Worm (Caenorhabditis elegans): Measurements from ENCODE around the gene pde-2.

The pde-2 gene

DNA sequence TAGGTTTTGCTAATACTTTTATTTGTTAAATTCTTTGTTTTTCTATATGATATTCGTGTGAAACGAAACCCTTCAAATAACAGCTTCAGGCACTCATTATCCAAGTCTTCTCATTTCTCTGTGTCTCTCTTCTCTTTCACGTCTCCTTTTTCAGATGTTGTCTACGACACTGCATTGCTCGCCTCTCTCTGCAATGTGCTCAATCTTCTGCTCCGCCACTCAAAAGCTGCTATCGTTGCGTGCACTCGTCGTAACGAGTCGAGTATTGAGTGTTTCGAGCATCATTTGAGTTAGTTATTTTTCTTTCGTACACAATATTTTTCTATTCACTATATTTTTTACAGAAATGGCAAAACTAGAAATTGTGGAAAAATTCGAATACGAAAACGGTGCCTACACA is 8.5 kb downstream of the pde-2 start:
- TF ChIP-seq C06A6.2 (GFP tag; conservative IDR thresholded peaks at IDR 0.05) (no peak), Y95B8A.8 (GFP tag; IDR thresholded peaks at IDR 0.05) (no peak), ceh-27 (GFP tag; optimal IDR thresholded peaks at IDR 0.05) (peak; percentile 55)

DNA sequence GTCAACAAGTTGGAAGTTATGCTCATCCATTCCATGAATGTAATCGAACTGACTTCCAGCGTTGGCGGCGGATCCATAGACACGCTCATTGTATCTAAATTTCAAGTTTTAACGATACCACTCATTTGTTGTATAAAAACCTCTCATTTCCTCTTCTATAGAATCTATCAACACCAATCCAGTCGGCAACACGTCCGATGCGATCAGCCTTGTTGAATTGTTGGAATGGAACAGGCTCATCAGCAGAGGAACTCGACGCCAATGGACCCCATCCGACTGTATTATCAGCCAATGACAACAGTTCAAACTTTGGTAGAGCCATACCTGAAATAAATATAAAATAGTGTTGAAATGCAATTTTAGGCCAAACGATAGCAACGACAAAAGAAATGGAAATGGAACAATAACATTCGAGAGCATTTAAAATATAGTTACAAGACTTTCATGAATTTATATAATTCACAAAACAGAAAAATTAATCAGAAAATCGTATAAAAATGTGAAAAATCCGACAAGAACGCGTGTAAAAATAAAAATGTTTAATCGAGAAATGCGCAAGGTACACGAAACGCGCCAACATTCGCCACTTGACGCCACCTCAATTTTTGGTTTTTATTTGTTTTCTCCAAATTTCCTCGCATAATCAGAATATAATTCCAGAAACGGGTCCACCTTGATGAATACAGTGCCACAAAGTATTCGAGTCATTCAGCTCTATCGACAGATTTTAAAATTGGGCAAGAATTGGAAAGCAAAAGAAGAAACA is 10.3 kb downstream of the pde-2 start, which contains the start of the genes eif-3.D and R08D7.4:
eif-3.D (minus strand) TSS at position 324 of the 766 bp plus-strand sequence.
R08D7.4 (plus strand) TSS at position 638 of the 766 bp plus-strand sequence.
- TF ChIP-seq Y67H2A.10 (GFP tag; conservative IDR thresholded peaks at IDR 0.05) (no peak), dpl-1 (GFP tag; optimal IDR thresholded peaks at IDR 0.05) (peak; percentile 33), egrh-3 (GFP tag; IDR thresholded peaks at IDR 0.05) (no peak), snpc-1.3 (tag; optimal IDR thresholded peaks at IDR 0.05; ENCODE audit: insufficient read depth) (peak; percentile 33), snpc-3.4 (tag; optimal IDR thresholded peaks at IDR 0.05) (peak; percentile 36), F49E8.2 (tag; optimal IDR thresholded peaks at IDR 0.05; ENCODE audit: insufficient read depth) (peak; percentile 6), Y56A3A.18 (GFP tag; IDR thresholded peaks at IDR 0.05) (no peak), ztf-28 (GFP tag; IDR thresholded peaks at IDR 0.05) (no peak), nfya-2 (GFP tag; IDR thresholded peaks at IDR 0.05) (no peak), dox-1 (GFP tag; IDR thresholded peaks at IDR 0.05) (peak; percentile 70), nhr-80 (tag; optimal IDR thresholded peaks at IDR 0.05) (peak; percentile 29), mcd-1 (GFP tag; IDR thresholded peaks at IDR 0.05) (peak; percentile 42), F33H1.4 (GFP tag; IDR thresholded peaks at IDR 0.05) (peak; percentile 48), zfh-2 (GFP tag; conservative IDR thresholded peaks at IDR 0.05) (no peak), die-1 (tag; optimal IDR thresholded peaks at IDR 0.05) (no peak), cebp-2 (GFP tag; IDR thresholded peaks at IDR 0.05) (no peak), madf-6 (GFP tag; IDR thresholded peaks at IDR 0.05) (peak; percentile 38; the same call in 1 of the 2 replicates), F23B12.7 (tag; optimal IDR thresholded peaks at IDR 0.05; ENCODE audit: insufficient read depth) (peak; percentile 30), tbp1 (GFP tag; optimal IDR thresholded peaks at IDR 0.05) (peak; percentile 37), B0035.1 (tag; optimal IDR thresholded peaks at IDR 0.05) (no peak), cebp-1 (GFP tag; IDR thresholded peaks at IDR 0.05) (no peak), cebp-1 (tag; optimal IDR thresholded peaks at IDR 0.05) (peak; percentile 51), ztf-18 (tag; optimal IDR thresholded peaks at IDR 0.05) (peak; percentile 96), lin-54 (GFP tag; optimal IDR thresholded peaks at IDR 0.05) (peak; percentile 65), attf-5 (GFP tag; optimal IDR thresholded peaks at IDR 0.05) (peak; percentile 49), C17E4.6 (GFP tag; IDR thresholded peaks at IDR 0.05) (no peak), egl-44 (GFP tag; IDR thresholded peaks at IDR 0.05) (no peak), nfyb-1 (GFP tag; IDR thresholded peaks at IDR 0.05) (no peak), snpc-4 (GFP tag; optimal IDR thresholded peaks at IDR 0.05) (peak; percentile 0), snpc-4 (tag; optimal IDR thresholded peaks at IDR 0.05) (peak in 3 of 4 experiments; percentile 12 to 61 (median 20)), madf-3 (GFP tag; IDR thresholded peaks at IDR 0.05) (no peak), chd-7 (tag; optimal IDR thresholded peaks at IDR 0.05) (no peak), ceh-27 (GFP tag; optimal IDR thresholded peaks at IDR 0.05) (peak; percentile 35), lin-40 (tag; optimal IDR thresholded peaks at IDR 0.05) (peak; percentile 38), K12H6.12 (tag; optimal IDR thresholded peaks at IDR 0.05) (no peak), ama-1 (optimal IDR thresholded peaks at IDR 0.05) (no peak), ama-1 (GFP tag; optimal IDR thresholded peaks at IDR 0.05) (no peak), hmg-1.2 (GFP tag; IDR thresholded peaks at IDR 0.05) (peak; percentile 38; the same call in 1 of the 2 replicates), hmg-20 (GFP tag; IDR thresholded peaks at IDR 0.05) (no peak), D2030.7 (GFP tag; IDR thresholded peaks at IDR 0.05) (peak; percentile 25; the same call in 1 of the 2 replicates), ccch-3 (GFP tag; optimal IDR thresholded peaks at IDR 0.05) (no peak), ztf-6 (GFP tag; IDR thresholded peaks at IDR 0.05) (no peak), K11D2.4 (GFP tag; IDR thresholded peaks at IDR 0.05) (no peak), ets-4 (GFP tag; optimal IDR thresholded peaks at IDR 0.05) (no peak)

Measured in whole organism, young adult.